Worm (Caenorhabditis elegans): ENCODE results near the gene cutl-1.

- TF ChIP-seq ZK337.2 (GFP tag; IDR thresholded peaks at IDR 0.05) (no peak), tag-97 (GFP tag; IDR thresholded peaks at IDR 0.05) (no peak), madf-9 (GFP tag; conservative IDR thresholded peaks at IDR 0.05) (no peak), pha-4 (GFP tag; IDR thresholded peaks at IDR 0.05) (no peak), pha-4 (tag; optimal IDR thresholded peaks at IDR 0.05) (no peak)
Observed at ce11 chrV:13423045-13423444, 17.1 kb upstream of the cutl-1 start, which contains the start of gene srv-9.
